Fruit fly (Drosophila melanogaster) whole organism, wandering third instar larva: ENCODE results near the gene Rh6.

Source experiments
- Abd-B ChIP-seq: fragments of >200 bp; optimal IDR thresholded peaks from 2 replicates; lab custom pipeline; 2017; ENCODE audit warnings: missing biosample characterization, missing genetic modification characterization
- CG32264 ChIP-seq: fragments of 200-800 bp; sonication (Bioruptor generic); optimal IDR thresholded peaks from 2 replicates; lab custom pipeline; 2016; ENCODE audit warnings: missing biosample characterization, missing genetic modification characterization
- CG9705 ChIP-seq: fragments of 200-800 bp; sonication (Bioruptor generic); optimal IDR thresholded peaks from 2 replicates; lab custom pipeline; 2018; ENCODE audit warnings: missing biosample characterization, mild to moderate bottlenecking, missing genetic modification characterization
- CrebA ChIP-seq: fragments of 200-800 bp; sonication (Bioruptor generic); optimal IDR thresholded peaks from 2 replicates; lab custom pipeline; 2016; ENCODE audit warnings: missing biosample characterization, mild to moderate bottlenecking, missing genetic modification characterization, borderline replicate concordance
- Dfd ChIP-seq: fragments of >200 bp; optimal IDR thresholded peaks from 2 replicates; lab custom pipeline; 2017; ENCODE audit warnings: missing biosample characterization, missing genetic modification characterization
- Dif ChIP-seq: fragments of 200-275, 200-300 bp; sonication (Bioruptor generic); optimal IDR thresholded peaks from 2 replicates; lab custom pipeline; 2018; ENCODE audit warnings: missing biosample characterization, missing genetic modification characterization; ENCODE audit not compliant: partially characterized antibody
- GATAd ChIP-seq: sonication (Bioruptor generic); optimal IDR thresholded peaks from 2 replicates; lab custom pipeline; 2016; ENCODE audit warnings: missing biosample characterization, missing genetic modification characterization
- HLH106 ChIP-seq: fragments of 200-800 bp; optimal IDR thresholded peaks from 3 replicates; lab custom pipeline; 2019; ENCODE audit warnings: missing biosample characterization, mild to moderate bottlenecking, missing genetic modification characterization, moderate library complexity
- Hnf4 ChIP-seq: fragments of 200-800 bp; sonication (Bioruptor generic); optimal IDR thresholded peaks from 2 replicates; lab custom pipeline; 2016; ENCODE audit warnings: missing biosample characterization, mild to moderate bottlenecking, missing genetic modification characterization
- Hr78 ChIP-seq: fragments of >200 bp; optimal IDR thresholded peaks from 2 replicates; lab custom pipeline; 2017; ENCODE audit warnings: missing biosample characterization, missing genetic modification characterization
- Hr83 ChIP-seq: fragments of 200-300 bp; sonication (Bioruptor generic); optimal IDR thresholded peaks from 2 replicates; lab custom pipeline; 2016; ENCODE audit warnings: missing biosample characterization, mild to moderate bottlenecking, missing genetic modification characterization, moderate library complexity; ENCODE audit not compliant: poor library complexity, severe bottlenecking
- Jra ChIP-seq: sonication (Bioruptor generic); optimal IDR thresholded peaks from 2 replicates; lab custom pipeline; 2016; ENCODE audit warnings: missing biosample characterization, missing genetic modification characterization
- Mio ChIP-seq: sonication (Bioruptor generic); optimal IDR thresholded peaks from 2 replicates; lab custom pipeline; 2016; ENCODE audit warnings: missing biosample characterization, missing genetic modification characterization
- Myc ChIP-seq: fragments of >200 bp; optimal IDR thresholded peaks from 2 replicates; lab custom pipeline; 2017
- N ChIP-seq: fragments of >200 bp; optimal IDR thresholded peaks from 2 replicates; lab custom pipeline; 2018; ENCODE audit warnings: missing biosample characterization, missing external identifiers, missing genetic modification characterization
- OdsH ChIP-seq: fragments of 200-800 bp; sonication (Bioruptor generic); optimal IDR thresholded peaks from 2 replicates; lab custom pipeline; 2016; ENCODE audit warnings: missing biosample characterization, mild to moderate bottlenecking, missing genetic modification characterization
- Rel ChIP-seq, 2 experiments: fragments of 200-800 bp; sonication (Bioruptor generic) in 1 of 2; optimal IDR thresholded peaks; 2 replicates in 1 of 2; 3 replicates in 1 of 2; lab custom pipeline; 2016 to 2019; ENCODE audit warnings: mild to moderate bottlenecking in 2 of 2, missing biosample characterization in 2 of 2, missing genetic modification characterization in 2 of 2, moderate library complexity in 1 of 2
- Sp1 ChIP-seq: fragments of 200-800 bp; sonication (Bioruptor generic); optimal IDR thresholded peaks from 3 replicates; lab custom pipeline; 2019; ENCODE audit warnings: missing biosample characterization, mild to moderate bottlenecking, missing genetic modification characterization, moderate library complexity
- Vsx2 ChIP-seq: fragments of 200-300, 225-300 bp; sonication (Bioruptor generic); optimal IDR thresholded peaks from 2 replicates; lab custom pipeline; 2018; ENCODE audit warnings: missing biosample characterization, missing genetic modification characterization; ENCODE audit not compliant: partially characterized antibody
- br ChIP-seq: fragments of 200-800 bp; sonication (Bioruptor generic); optimal IDR thresholded peaks from 2 replicates; lab custom pipeline; 2016; ENCODE audit warnings: missing biosample characterization, missing genetic modification characterization
- brk ChIP-seq: fragments of 200-800 bp; sonication (Bioruptor generic); optimal IDR thresholded peaks from 2 replicates; lab custom pipeline; 2016; ENCODE audit warnings: missing biosample characterization, mild to moderate bottlenecking, missing genetic modification characterization
- dl ChIP-seq, 2 experiments: fragments of 175-275, 200-275 bp in 1 of 2; fragments of 200-275 bp in 1 of 2; sonication (Bioruptor generic); optimal IDR thresholded peaks; lab custom pipeline; 2018; ENCODE audit warnings: mild to moderate bottlenecking in 2 of 2, missing biosample characterization in 2 of 2, missing genetic modification characterization in 2 of 2, moderate library complexity in 2 of 2; ENCODE audit not compliant: partially characterized antibody in 2 of 2, insufficient read depth in 1 of 2
- dmrt93B ChIP-seq: fragments of 200-800 bp; sonication (Bioruptor generic); optimal IDR thresholded peaks from 2 replicates; lab custom pipeline; 2018; ENCODE audit warnings: missing biosample characterization, mild to moderate bottlenecking, missing genetic modification characterization
- dsf ChIP-seq: sonication (Bioruptor generic); optimal IDR thresholded peaks from 2 replicates; lab custom pipeline; 2016; ENCODE audit warnings: missing biosample characterization, missing genetic modification characterization, borderline replicate concordance
- ey ChIP-seq: fragments of 200-800 bp; sonication (Bioruptor generic); optimal IDR thresholded peaks from 2 replicates; lab custom pipeline; 2016; ENCODE audit warnings: missing biosample characterization, missing genetic modification characterization
- foxo ChIP-seq, 2 experiments: fragments of 200-800 bp; sonication (Bioruptor generic); optimal IDR thresholded peaks; 2 replicates in 1 of 2; 3 replicates in 1 of 2; lab custom pipeline; 2016 to 2017; ENCODE audit warnings: missing biosample characterization in 2 of 2, missing genetic modification characterization in 2 of 2
- fru ChIP-seq: fragments of 200-800 bp; sonication (Bioruptor generic); optimal IDR thresholded peaks from 3 replicates; lab custom pipeline; 2016; ENCODE audit warnings: missing biosample characterization, mild to moderate bottlenecking, missing genetic modification characterization
- h ChIP-seq: fragments of 200-800 bp; sonication (Bioruptor generic); optimal IDR thresholded peaks from 3 replicates; lab custom pipeline; 2016; ENCODE audit warnings: missing biosample characterization, mild to moderate bottlenecking, missing genetic modification characterization
- jim ChIP-seq: fragments of 175-275, 200-325 bp; sonication (Bioruptor generic); optimal IDR thresholded peaks from 2 replicates; lab custom pipeline; 2016; ENCODE audit warnings: missing biosample characterization, mild to moderate bottlenecking, missing genetic modification characterization
- lola ChIP-seq: fragments of >200 bp; optimal IDR thresholded peaks from 2 replicates; lab custom pipeline; 2017; ENCODE audit warnings: missing biosample characterization, missing genetic modification characterization
- pan ChIP-seq: fragments of >200 bp; optimal IDR thresholded peaks from 2 replicates; lab custom pipeline; 2017
- psq ChIP-seq: fragments of 200-800 bp; sonication (Bioruptor generic); optimal IDR thresholded peaks from 3 replicates; lab custom pipeline; 2017; ENCODE audit warnings: missing biosample characterization, mild to moderate bottlenecking, missing genetic modification characterization, moderate library complexity
- rgr ChIP-seq: fragments of 200-800 bp; sonication (Bioruptor generic); optimal IDR thresholded peaks from 3 replicates; lab custom pipeline; 2016; ENCODE audit warnings: missing biosample characterization, mild to moderate bottlenecking, missing genetic modification characterization
- sage ChIP-seq: fragments of 200-800 bp; sonication (Bioruptor generic); optimal IDR thresholded peaks from 2 replicates; lab custom pipeline; 2016; ENCODE audit warnings: missing biosample characterization, mild to moderate bottlenecking, missing genetic modification characterization
- sv ChIP-seq: fragments of 200-800 bp; sonication (Bioruptor generic); optimal IDR thresholded peaks from 3 replicates; lab custom pipeline; 2016; ENCODE audit warnings: missing biosample characterization, missing genetic modification characterization
- tai ChIP-seq: sonication (Bioruptor generic); optimal IDR thresholded peaks from 2 replicates; lab custom pipeline; 2016; ENCODE audit warnings: missing biosample characterization, missing genetic modification characterization
- usp ChIP-seq: fragments of >200 bp; optimal IDR thresholded peaks from 2 replicates; lab custom pipeline; 2017; ENCODE audit warnings: missing biosample characterization, missing genetic modification characterization
- woc ChIP-seq: sonication (Bioruptor generic); optimal IDR thresholded peaks from 2 replicates; lab custom pipeline; 2016; ENCODE audit warnings: missing biosample characterization, mild to moderate bottlenecking, missing genetic modification characterization

Gene Rh6

DNA sequence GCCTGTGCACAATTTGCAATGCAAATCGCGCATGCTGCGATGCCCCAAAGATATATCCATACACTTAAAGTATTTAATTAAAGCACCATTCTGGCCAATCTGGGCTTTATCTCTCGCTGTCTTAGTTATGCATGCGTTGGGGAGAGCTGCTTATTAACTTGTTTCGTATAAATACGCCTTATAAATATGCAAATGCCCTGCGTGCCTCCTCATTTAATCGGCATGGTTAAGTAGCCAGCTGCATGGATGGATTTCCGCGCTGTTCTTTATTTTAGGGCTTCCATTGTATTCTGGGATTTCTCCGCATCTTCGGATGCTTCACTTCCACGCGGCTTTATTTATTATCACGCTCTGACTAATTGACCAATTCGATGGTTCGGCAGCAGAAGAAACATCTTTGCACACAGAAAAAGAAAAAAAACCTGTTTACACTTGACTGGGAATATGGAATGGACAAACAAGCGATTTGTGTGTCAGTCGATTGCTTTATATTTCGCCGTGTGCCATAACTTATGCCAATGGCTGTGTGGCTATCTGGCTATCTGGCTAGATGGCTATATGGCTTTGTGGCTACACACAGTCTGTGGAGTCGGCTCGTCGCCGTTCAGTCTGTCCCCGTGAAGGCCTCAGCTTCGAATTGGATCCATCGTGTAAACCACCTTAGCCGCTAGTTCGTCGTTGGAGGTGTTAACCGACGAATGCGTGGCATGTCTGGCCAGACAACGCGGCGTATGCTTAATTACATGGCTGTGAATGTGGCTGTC, 31.4 kb upstream of the Rh6 start:
- no peak for TF ChIP-seq Jra (GFP tag; lab: Kevin White, UChicago)
- no peak for TF ChIP-seq psq (GFP tag; lab: Kevin White, UChicago)
- TF ChIP-seq Vsx2 = no peak
- TF ChIP-seq CG9705 (GFP tag; lab: Kevin White, UChicago) = no peak
- no peak for TF ChIP-seq woc (GFP tag; lab: Kevin White, UChicago)
- TF ChIP-seq usp (GFP tag; lab: Kevin White, UChicago) = no peak
- no peak for TF ChIP-seq Myc (lab: Kevin White, UChicago)
- TF ChIP-seq Rel (GFP tag; optimal IDR thresholded peaks at IDR 0.05; lab: Kevin White, UChicago) = no peak
- TF ChIP-seq Rel (tag; optimal IDR thresholded peaks at IDR 0.05; lab: Kevin White, UChicago) = no peak
- TF ChIP-seq dmrt93B (GFP tag; lab: Kevin White, UChicago) = no peak
- no peak for TF ChIP-seq fru (GFP tag; lab: Kevin White, UChicago)
- TF ChIP-seq h (GFP tag; lab: Kevin White, UChicago) = no peak
- TF ChIP-seq Sp1 = no peak
- TF ChIP-seq rgr (GFP tag; lab: Kevin White, UChicago) = no peak
- no peak for TF ChIP-seq CrebA (GFP tag; lab: Kevin White, UChicago)

DNA sequence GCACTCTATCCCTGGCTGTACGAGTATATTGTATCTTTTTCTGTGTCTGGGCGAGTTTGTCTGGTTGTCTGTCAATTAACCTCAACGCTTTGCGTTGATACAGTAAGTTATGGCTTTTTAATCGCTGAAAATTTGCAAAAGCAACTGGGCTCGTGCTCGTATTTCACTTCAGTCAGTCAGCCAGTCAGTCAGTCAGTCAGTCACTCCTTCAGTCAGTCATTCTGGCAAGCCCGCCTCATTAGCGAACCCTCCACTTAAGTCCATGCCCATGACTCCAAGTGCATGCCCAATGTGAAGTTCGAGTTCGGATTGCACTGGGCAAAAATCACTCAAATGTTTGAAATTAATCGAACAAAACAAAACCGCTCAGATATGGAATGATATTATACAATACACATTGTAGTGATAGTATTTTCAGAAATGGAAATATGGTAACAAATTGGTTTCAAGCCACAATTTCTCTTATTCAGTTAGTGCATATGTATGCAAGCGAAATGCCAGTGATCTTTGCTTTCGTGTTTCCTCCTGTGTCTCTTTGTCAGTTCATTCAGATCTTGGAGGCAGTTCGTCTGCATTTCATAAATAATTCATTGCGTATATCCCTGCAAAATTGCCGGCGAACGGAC, 25.5 kb upstream of the Rh6 start:
- TF ChIP-seq Hnf4 (GFP tag; lab: Kevin White, UChicago) = peak; percentile 23
- peak; percentile 0 for TF ChIP-seq Sp1
- TF ChIP-seq sage (GFP tag; lab: Kevin White, UChicago) = peak; percentile 14
- no peak for TF ChIP-seq Dfd (GFP tag; lab: Kevin White, UChicago)
- TF ChIP-seq dl (GFP tag; optimal IDR thresholded peaks at IDR 0.05; lab: Kevin White, UChicago; ENCODE audit: insufficient read depth in 1 of 2, partially characterized antibody in 2 of 2) = no peak
- peak; percentile 32 for TF ChIP-seq woc (GFP tag; lab: Kevin White, UChicago)
- TF ChIP-seq Vsx2 = no peak
- peak; percentile 58 for TF ChIP-seq psq (GFP tag; lab: Kevin White, UChicago)
- TF ChIP-seq Mio = no peak
- TF ChIP-seq tai = no peak
- TF ChIP-seq jim (GFP tag; lab: Kevin White, UChicago) = no peak
- TF ChIP-seq br (GFP tag; lab: Kevin White, UChicago) = peak; percentile 62
- TF ChIP-seq CG9705 (GFP tag; lab: Kevin White, UChicago) = no peak
- TF ChIP-seq pan = no peak
- TF ChIP-seq Abd-B (GFP tag; lab: Kevin White, UChicago) = no peak
- peak; percentile 43 for TF ChIP-seq rgr (GFP tag; lab: Kevin White, UChicago)
- peak; percentile 9 for TF ChIP-seq brk
- TF ChIP-seq usp (GFP tag; lab: Kevin White, UChicago) = no peak
- TF ChIP-seq Jra (GFP tag; lab: Kevin White, UChicago) = no peak
- no peak for TF ChIP-seq Myc (lab: Kevin White, UChicago)
- no peak for TF ChIP-seq sv (GFP tag; lab: Kevin White, UChicago)
- TF ChIP-seq h (GFP tag; lab: Kevin White, UChicago) = peak; percentile 65
- no peak for TF ChIP-seq N (GFP tag; lab: Kevin White, UChicago)
- TF ChIP-seq GATAd (GFP tag; lab: Kevin White, UChicago) = no peak
- peak; percentile 64 for TF ChIP-seq ey (GFP tag; lab: Kevin White, UChicago)
- TF ChIP-seq OdsH (GFP tag; lab: Kevin White, UChicago) = peak; percentile 41
- no peak for TF ChIP-seq CG32264 (GFP tag; lab: Kevin White, UChicago)
- peak; percentile 58 for TF ChIP-seq fru (GFP tag; lab: Kevin White, UChicago)
- TF ChIP-seq CrebA (GFP tag; lab: Kevin White, UChicago) = no peak
- no peak for TF ChIP-seq dmrt93B (GFP tag; lab: Kevin White, UChicago)
- peak in 1 of 2 experiments; percentile 55 for TF ChIP-seq foxo (GFP tag; optimal IDR thresholded peaks at IDR 0.05; lab: Kevin White, UChicago)
- TF ChIP-seq lola (GFP tag; lab: Kevin White, UChicago) = no peak
- TF ChIP-seq Hr78 (GFP tag; lab: Kevin White, UChicago) = no peak
- TF ChIP-seq Rel (GFP tag; optimal IDR thresholded peaks at IDR 0.05; lab: Kevin White, UChicago) = no peak
- no peak for TF ChIP-seq Rel (tag; optimal IDR thresholded peaks at IDR 0.05; lab: Kevin White, UChicago)
- no peak for TF ChIP-seq dsf
- TF ChIP-seq HLH106 (tag; lab: Kevin White, UChicago) = peak; percentile 46
- TF ChIP-seq Hr83 (GFP tag; lab: Kevin White, UChicago) = no peak
- no peak for TF ChIP-seq Dif (GFP tag; lab: Kevin White, UChicago)
